Fruit fly (Drosophila melanogaster): Measurements from ENCODE around the gene Alg13.
A peak's percentile ranks its signal among the peaks of the same experiment; 100 is the strongest.

The Alg13 gene

dm6 chr3R:29122817-29123611 is 15.4 kb downstream of the Alg13 start, which contains the start of the genes yem and Ctl2 (continued):
- no peak for TF ChIP-seq C15 (GFP tag; IDR thresholded peaks at IDR 0.05)
- TF ChIP-seq CG6765 (GFP tag; optimal IDR thresholded peaks at IDR 0.05), result no peak
- no peak for TF ChIP-seq Fer2 (tag; optimal IDR thresholded peaks at IDR 0.05)
- peak; percentile 73 for TF ChIP-seq Bteb2 (GFP tag; optimal IDR thresholded peaks at IDR 0.05)
- TF ChIP-seq mirr (GFP tag; optimal IDR thresholded peaks at IDR 0.05), result peak; percentile 6
- TF ChIP-seq CG3281 (GFP tag; optimal IDR thresholded peaks at IDR 0.05), result peak; percentile 61
- TF ChIP-seq slou (GFP tag; optimal IDR thresholded peaks at IDR 0.05), result peak; percentile 59
- peak; percentile 50 for TF ChIP-seq BEAF-32 (GFP tag; optimal IDR thresholded peaks at IDR 0.05)
- peak; percentile 18 for TF ChIP-seq CG17328 (GFP tag; IDR thresholded peaks at IDR 0.05)
- TF ChIP-seq Rx (GFP tag; IDR thresholded peaks at IDR 0.05), result peak; percentile 18
- TF ChIP-seq ATbp (GFP tag; optimal IDR thresholded peaks at IDR 0.05), result peak; percentile 19
- TF ChIP-seq ind (GFP tag; optimal IDR thresholded peaks at IDR 0.05), result peak; percentile 76
- no peak for TF ChIP-seq CG32767 (GFP tag; IDR thresholded peaks at IDR 0.05)
- TF ChIP-seq Ada2b (GFP tag; IDR thresholded peaks at IDR 0.05), result no peak; the same call in 1 of the 2 replicates
- peak; percentile 6 for TF ChIP-seq dmrt99B (tag; optimal IDR thresholded peaks at IDR 0.05)
- TF ChIP-seq CG2712 (tag; optimal IDR thresholded peaks at IDR 0.05), result peak; percentile 68
- peak; percentile 84 for TF ChIP-seq Xbp1 (GFP tag; optimal IDR thresholded peaks at IDR 0.05)
- TF ChIP-seq HLH3B (GFP tag; IDR thresholded peaks at IDR 0.05), result peak; percentile 39; the same call in 1 of the 2 replicates
- peak; percentile 32; the same call in 1 of the 2 replicates for TF ChIP-seq CG17612 (GFP tag; IDR thresholded peaks at IDR 0.05)
- TF ChIP-seq HmgD (GFP tag; optimal IDR thresholded peaks at IDR 0.05), result peak; percentile 64
- TF ChIP-seq Scr (GFP tag; IDR thresholded peaks at IDR 0.05; ENCODE audit: partially characterized antibody), result no peak
- TF ChIP-seq bbx (GFP tag; IDR thresholded peaks at IDR 0.05; ENCODE audit: partially characterized antibody), result peak; percentile 65
- no peak for TF ChIP-seq HHEX (GFP tag; optimal IDR thresholded peaks at IDR 0.05)
- peak; percentile 93 for TF ChIP-seq zfh2 (GFP tag; optimal IDR thresholded peaks at IDR 0.05)
- TF ChIP-seq Med (GFP tag), result peak; percentile 93
- peak; percentile 32; the same call in 1 of the 3 replicates for TF ChIP-seq CG11560 (tag; IDR thresholded peaks at IDR 0.05)
- no peak for TF ChIP-seq Trl (optimal IDR thresholded peaks at IDR 0.05)
- peak; percentile 83 for TF ChIP-seq Trl (GFP tag; optimal IDR thresholded peaks at IDR 0.05)
- no peak for TF ChIP-seq lov (optimal IDR thresholded peaks at IDR 0.05)
- TF ChIP-seq lov (GFP tag; IDR thresholded peaks at IDR 0.05), result peak; percentile 16; the same call in 1 of the 3 replicates
- peak; percentile 40; the same call in 1 of the 2 replicates for TF ChIP-seq amos (GFP tag; IDR thresholded peaks at IDR 0.05; ENCODE audit: partially characterized antibody)
- peak; percentile 88 for TF ChIP-seq row (GFP tag; IDR thresholded peaks at IDR 0.05)
- peak; percentile 67; the same call in 1 of the 2 replicates for TF ChIP-seq CG14441 (GFP tag; IDR thresholded peaks at IDR 0.05)
- TF ChIP-seq Hr39 (optimal IDR thresholded peaks at IDR 0.05), result peak; percentile 75
- peak; percentile 64 for TF ChIP-seq CG4820 (GFP tag; optimal IDR thresholded peaks at IDR 0.05)
- peak; percentile 85 for TF ChIP-seq Hsf (GFP tag; optimal IDR thresholded peaks at IDR 0.05)
- peak; percentile 75 for TF ChIP-seq sob (GFP tag; IDR thresholded peaks at IDR 0.05)
- peak; percentile 68; the same call in 2 of the 3 replicates for TF ChIP-seq jigr1 (GFP tag; IDR thresholded peaks at IDR 0.05)
- peak; percentile 63 for TF ChIP-seq CG15269 (tag; optimal IDR thresholded peaks at IDR 0.05)
- peak; percentile 32 for TF ChIP-seq CG18011 (GFP tag; optimal IDR thresholded peaks at IDR 0.05)
- TF ChIP-seq Neu2 (GFP tag; optimal IDR thresholded peaks at IDR 0.05; ENCODE audit: borderline replicate concordance), result peak; percentile 45
- peak; percentile 38 for TF ChIP-seq CG15514 (GFP tag; optimal IDR thresholded peaks at IDR 0.05)
- TF ChIP-seq CG12659 (GFP tag; optimal IDR thresholded peaks at IDR 0.05), result peak; percentile 79
- peak; percentile 81 for TF ChIP-seq pnt (GFP tag; optimal IDR thresholded peaks at IDR 0.05)
- peak; percentile 68 for TF ChIP-seq CG30020 (tag; optimal IDR thresholded peaks at IDR 0.05)
- peak in 1 of 2 experiments; percentile 35 for TF ChIP-seq bsh (GFP tag; optimal IDR thresholded peaks at IDR 0.05)
- no peak for TF ChIP-seq CG14860 (GFP tag; IDR thresholded peaks at IDR 0.05; ENCODE audit: partially characterized antibody)
- no peak; the same call in 1 of the 2 replicates for TF ChIP-seq aop (GFP tag; IDR thresholded peaks at IDR 0.05)
- TF ChIP-seq pita (GFP tag; optimal IDR thresholded peaks at IDR 0.05), result peak; percentile 3
